Worm (Caenorhabditis elegans) whole organism, midembryonic: ENCODE measurements around the gene C06A8.8.

Source experiments
- flt-1 ChIP-seq: fragments of 200-800 bp; sonication (Bioruptor generic); IDR thresholded peaks from 2 replicates; pipeline ENCODE4 v1.3.6; 2022; ENCODE audit warnings: missing genetic modification characterization, missing compliant biosample characterization
- klf-2 ChIP-seq: fragments of 200-800 bp; sonication (Bioruptor generic); conservative IDR thresholded peaks from 2 replicates; pipeline ENCODE4 v1.3.6; 2022; ENCODE audit warnings: missing genetic modification reagents, missing genetic modification characterization, missing compliant biosample characterization
- med-1 ChIP-seq: sonication (generic microtip); optimal IDR thresholded peaks from 2 replicates; lab custom pipeline; 2017; ENCODE audit warnings: missing genetic modification characterization, mild to moderate bottlenecking, missing compliant biosample characterization, antibody characterized with exemption, missing genetic modification reagents; ENCODE audit not compliant: insufficient read depth
- tab-1 ChIP-seq: fragments of 200-800 bp; sonication (Bioruptor generic); IDR thresholded peaks from 2 replicates; pipeline ENCODE4 v1.3.6; 2022; ENCODE audit warnings: missing genetic modification characterization, missing compliant biosample characterization
- ztf-29 ChIP-seq: fragments of 200-800 bp; sonication (Bioruptor generic); IDR thresholded peaks from 2 replicates; pipeline ENCODE4 v1.3.6; 2022; ENCODE audit warnings: missing genetic modification reagents, missing genetic modification characterization, missing compliant biosample characterization

DNA sequence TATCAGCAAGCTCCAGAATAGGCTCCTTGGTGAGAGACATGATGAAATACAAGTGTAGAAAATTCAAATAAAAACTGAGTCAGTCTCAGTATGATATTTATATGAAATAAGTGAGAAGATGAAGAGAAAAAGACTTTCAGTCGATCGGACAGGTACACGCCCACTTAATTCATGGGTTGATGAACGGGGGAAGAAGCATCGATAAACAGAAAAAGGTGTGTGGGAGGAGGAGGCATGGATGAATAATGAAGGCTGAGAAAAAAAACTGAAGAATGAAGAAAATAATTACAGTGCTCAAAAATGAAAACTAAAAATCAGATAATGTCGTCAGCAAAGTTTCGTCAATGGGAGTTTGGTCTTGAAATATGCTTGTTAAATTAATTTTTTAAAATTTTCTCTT, 18.3 kb downstream of the C06A8.8 start, which contains the start of gene trx-1:
- TF ChIP-seq ztf-29 (GFP tag; lab: Robert Waterston, UW) (no peak), flt-1 (GFP tag; lab: Robert Waterston, UW) (no peak), klf-2 (no peak), med-1 (GFP tag; lab: Kevin White, UChicago) (no peak), tab-1 (GFP tag; lab: Robert Waterston, UW) (no peak)
